Fruit fly (Drosophila melanogaster): Measurements from ENCODE around the gene CG34328.

CG34328 gene

DNA sequence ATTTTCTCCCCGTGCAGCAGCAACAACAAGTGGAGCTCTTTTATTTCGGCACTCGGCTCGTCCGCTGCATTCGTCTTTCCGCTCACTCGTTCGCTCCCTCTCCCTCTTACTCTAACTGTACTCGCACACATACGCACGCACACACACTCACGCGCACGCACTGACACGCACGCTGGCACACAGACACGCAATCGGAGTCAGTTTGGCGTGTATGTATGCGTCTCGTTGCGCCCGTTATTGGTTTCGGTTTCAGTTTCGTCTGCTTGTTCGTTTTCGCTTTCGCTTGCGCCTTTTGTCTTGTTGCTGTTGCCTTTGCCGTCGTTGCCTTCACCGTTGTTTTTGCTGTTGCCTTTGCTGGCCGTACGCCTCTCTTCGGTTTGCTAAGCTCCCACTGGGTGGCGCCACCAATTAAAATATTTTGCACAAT lies 42.1 kb downstream of the CG34328 start (continued):
- TF ChIP-seq chinmo (GFP tag; IDR thresholded peaks at IDR 0.05; ENCODE audit: partially characterized antibody) (peak; percentile 59; the same call in 2 of the 4 replicates), Ets65A (GFP tag) (peak; percentile 90), Antp (GFP tag; optimal IDR thresholded peaks at IDR 0.05) (no peak), CG1024 (GFP tag; IDR thresholded peaks at IDR 0.05) (no peak), scrt (GFP tag; optimal IDR thresholded peaks at IDR 0.05) (peak; percentile 48), zf30C (GFP tag; optimal IDR thresholded peaks at IDR 0.05) (peak; percentile 8), CTCF (GFP tag; optimal IDR thresholded peaks at IDR 0.05) (peak; percentile 87), dpn (GFP tag; optimal IDR thresholded peaks at IDR 0.05) (no peak), Spps (tag; optimal IDR thresholded peaks at IDR 0.05) (peak; percentile 33), dmrt99B (tag; optimal IDR thresholded peaks at IDR 0.05) (no peak), CG11456 (GFP tag; IDR thresholded peaks at IDR 0.05) (0 out of 3 replicates have a peak, but pooled peaks have one; percentile 34), Lhr (GFP tag; optimal IDR thresholded peaks at IDR 0.05) (no peak), CG17385 (GFP tag; optimal IDR thresholded peaks at IDR 0.05) (no peak), br (optimal IDR thresholded peaks at IDR 0.05) (no peak), Aef1 (GFP tag; IDR thresholded peaks at IDR 0.05) (0 out of 3 replicates have a peak, but pooled peaks have one; percentile 13), hb (GFP tag; IDR thresholded peaks at IDR 0.05; ENCODE audit: partially characterized antibody) (no peak), cato (GFP tag; optimal IDR thresholded peaks at IDR 0.05; ENCODE audit: borderline replicate concordance) (no peak), unpg (GFP tag; optimal IDR thresholded peaks at IDR 0.05) (no peak), trh (GFP tag; optimal IDR thresholded peaks at IDR 0.05) (no peak), pan (optimal IDR thresholded peaks at IDR 0.05) (no peak), pan (GFP tag; optimal IDR thresholded peaks at IDR 0.05 in 1 of 2, IDR thresholded peaks at IDR 0.05 in 1 of 2) (no peak), jing (GFP tag; optimal IDR thresholded peaks at IDR 0.05) (no peak), CG15601 (tag; optimal IDR thresholded peaks at IDR 0.05) (no peak), CG6854 (GFP tag; optimal IDR thresholded peaks at IDR 0.05) (no peak), bbx (GFP tag; IDR thresholded peaks at IDR 0.05; ENCODE audit: partially characterized antibody) (no peak), Mrtf (GFP tag; IDR thresholded peaks at IDR 0.05) (no peak), chm (GFP tag; IDR thresholded peaks at IDR 0.05) (0 out of 2 replicates have a peak, but pooled peaks have one; percentile 20), Med (GFP tag) (peak; percentile 78), Hr39 (optimal IDR thresholded peaks at IDR 0.05) (peak; percentile 98), CG6175 (GFP tag; IDR thresholded peaks at IDR 0.05) (0 out of 3 replicates have a peak, but pooled peaks have one; percentile 46), CG8924 (tag; optimal IDR thresholded peaks at IDR 0.05) (no peak), CG8944 (GFP tag; optimal IDR thresholded peaks at IDR 0.05) (no peak), CG15479 (GFP tag; optimal IDR thresholded peaks at IDR 0.05) (peak; percentile 52), Oaz (GFP tag; IDR thresholded peaks at IDR 0.05) (no peak), CG1603 (tag; optimal IDR thresholded peaks at IDR 0.05) (no peak), Atf6 (GFP tag; IDR thresholded peaks at IDR 0.05) (no peak), gfzf (GFP tag; optimal IDR thresholded peaks at IDR 0.05) (no peak), ewg (GFP tag; optimal IDR thresholded peaks at IDR 0.05) (peak; percentile 1), CG17359 (tag; optimal IDR thresholded peaks at IDR 0.05) (no peak), sr (GFP tag; IDR thresholded peaks at IDR 0.05) (no peak), Stat92E (GFP tag; optimal IDR thresholded peaks at IDR 0.05) (no peak), CG2129 (GFP tag; IDR thresholded peaks at IDR 0.05; ENCODE audit: partially characterized antibody) (no peak), dysf (GFP tag; IDR thresholded peaks at IDR 0.05) (no peak), CG2875 (GFP tag; optimal IDR thresholded peaks at IDR 0.05) (no peak), lab (GFP tag; optimal IDR thresholded peaks at IDR 0.05) (peak; percentile 24), so (GFP tag; IDR thresholded peaks at IDR 0.05) (0 out of 3 replicates have a peak, but pooled peaks have one; percentile 53), CG9932 (GFP tag; IDR thresholded peaks at IDR 0.05) (no peak), wor (GFP tag; IDR thresholded peaks at IDR 0.05) (no peak), CG3281 (GFP tag; optimal IDR thresholded peaks at IDR 0.05) (no peak), CG17328 (GFP tag; IDR thresholded peaks at IDR 0.05) (no peak), D (optimal IDR thresholded peaks at IDR 0.05) (no peak), D (GFP tag; optimal IDR thresholded peaks at IDR 0.05) (no peak)

Measured in whole organism, embryonic.